Worm (Caenorhabditis elegans): ENCODE measurements around the gene ssp-33.

DNA sequence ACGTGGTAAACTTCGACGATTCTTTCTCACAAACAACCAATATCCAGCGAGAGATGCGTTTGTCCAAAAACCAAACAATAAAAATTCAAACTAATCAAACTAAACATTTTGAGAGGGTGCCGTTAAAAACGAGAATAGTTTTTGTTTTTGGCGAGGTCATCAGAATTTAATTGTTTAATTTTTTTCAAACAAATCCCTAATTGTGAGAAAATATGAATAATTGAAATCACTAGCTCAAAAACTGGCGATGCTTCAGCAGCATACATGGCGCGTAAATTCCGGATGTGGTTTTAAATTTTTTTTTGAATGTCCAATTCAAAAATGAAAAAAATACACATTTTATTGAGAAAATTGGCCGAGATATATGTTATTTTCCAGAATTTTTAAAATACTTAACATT, 8.3 kb downstream of the ssp-33 start, which contains the start of gene R08A2.1:
- no peak for TF ChIP-seq skn-1 (tag; optimal IDR thresholded peaks at IDR 0.05)
- no peak for TF ChIP-seq nhr-237 (tag; optimal IDR thresholded peaks at IDR 0.05)
- TF ChIP-seq nfya-1 (tag; optimal IDR thresholded peaks at IDR 0.05; ENCODE audit: insufficient read depth), result no peak
- no peak for TF ChIP-seq nhr-12 (tag; optimal IDR thresholded peaks at IDR 0.05)
- TF ChIP-seq snpc-4 (tag; optimal IDR thresholded peaks at IDR 0.05), result no peak
- no peak for TF ChIP-seq ceh-82 (tag; optimal IDR thresholded peaks at IDR 0.05)
- TF ChIP-seq fkh-10 (GFP tag; optimal IDR thresholded peaks at IDR 0.05), result no peak
- TF ChIP-seq nhr-11 (tag; optimal IDR thresholded peaks at IDR 0.05), result no peak
- TF ChIP-seq fos-1 (tag; optimal IDR thresholded peaks at IDR 0.05), result no peak
